Fruit fly (Drosophila melanogaster) Kc167 (cell line): Measurements from ENCODE around the gene Sfxn2.

ENCODE experiments used
- Myc ChIP-seq: fragments of >200 bp; optimal IDR thresholded peaks from 2 replicates; lab custom pipeline; 2017; ENCODE audit warnings: missing external identifiers
- Sin3A ChIP-seq: fragments of >200 bp; optimal IDR thresholded peaks from 2 replicates; lab custom pipeline; 2018; ENCODE audit warnings: missing external identifiers
- h ChIP-seq: fragments of >200 bp; optimal IDR thresholded peaks from 3 replicates; lab custom pipeline; 2018; ENCODE audit warnings: missing external identifiers
- insv ChIP-seq: fragments of >200 bp; optimal IDR thresholded peaks from 3 replicates; lab custom pipeline; 2018; ENCODE audit warnings: missing external identifiers
- psq ChIP-seq: fragments of >200 bp; optimal IDR thresholded peaks from 2 replicates; lab custom pipeline; 2017; ENCODE audit warnings: missing external identifiers
- ttk ChIP-seq: sonication (Bioruptor generic); optimal IDR thresholded peaks from 2 replicates; lab custom pipeline; 2017; ENCODE audit warnings: missing external identifiers

Gene Sfxn2

DNA sequence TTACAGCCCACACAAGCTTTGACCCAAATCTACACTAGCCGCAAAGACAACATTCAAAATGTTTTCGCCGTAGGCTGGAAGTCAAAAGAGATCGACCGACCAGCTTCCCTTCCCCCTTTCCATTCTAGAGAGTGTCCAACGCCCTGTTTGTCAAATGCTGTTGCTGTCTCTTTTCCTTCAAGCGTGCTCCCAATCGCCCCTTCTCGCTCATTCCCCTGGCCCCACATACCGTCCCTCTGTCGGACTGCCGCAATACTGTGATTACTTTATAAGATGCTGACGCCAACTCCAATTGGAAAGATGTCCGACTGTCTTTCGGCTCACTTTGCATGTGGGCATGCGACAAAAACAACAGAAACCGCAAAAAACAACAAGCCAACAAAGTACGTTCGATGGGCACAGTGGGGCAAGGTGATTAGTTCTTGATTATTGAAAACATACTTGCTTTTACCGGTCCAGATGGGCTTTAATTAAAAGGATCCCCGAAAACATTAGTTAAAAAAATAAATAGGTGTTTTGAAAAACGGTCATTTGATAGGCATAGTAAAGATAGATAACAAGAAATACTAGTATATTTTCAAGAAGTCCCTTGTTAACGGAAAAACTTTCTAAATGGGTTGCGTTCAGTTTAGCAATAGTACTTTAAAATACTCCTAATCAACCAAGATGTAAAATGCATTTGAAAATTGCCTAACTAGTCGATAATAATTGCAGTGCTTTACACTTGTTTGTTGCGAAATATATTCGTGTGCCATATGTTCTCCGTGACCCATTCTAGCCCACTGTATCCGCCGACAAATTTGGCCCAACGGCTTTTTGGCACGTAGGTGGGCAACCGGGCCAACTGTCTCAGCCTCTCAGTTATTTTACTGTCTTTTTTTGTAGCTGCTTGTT is 17.1 kb downstream of the Sfxn2 start:
- TF ChIP-seq insv (no peak), Myc (lab: Kevin White, UChicago) (no peak), ttk (lab: Kevin White, UChicago) (no peak), h (lab: Kevin White, UChicago) (no peak), psq (lab: Kevin White, UChicago) (no peak), Sin3A (lab: Kevin White, UChicago) (no peak)

DNA sequence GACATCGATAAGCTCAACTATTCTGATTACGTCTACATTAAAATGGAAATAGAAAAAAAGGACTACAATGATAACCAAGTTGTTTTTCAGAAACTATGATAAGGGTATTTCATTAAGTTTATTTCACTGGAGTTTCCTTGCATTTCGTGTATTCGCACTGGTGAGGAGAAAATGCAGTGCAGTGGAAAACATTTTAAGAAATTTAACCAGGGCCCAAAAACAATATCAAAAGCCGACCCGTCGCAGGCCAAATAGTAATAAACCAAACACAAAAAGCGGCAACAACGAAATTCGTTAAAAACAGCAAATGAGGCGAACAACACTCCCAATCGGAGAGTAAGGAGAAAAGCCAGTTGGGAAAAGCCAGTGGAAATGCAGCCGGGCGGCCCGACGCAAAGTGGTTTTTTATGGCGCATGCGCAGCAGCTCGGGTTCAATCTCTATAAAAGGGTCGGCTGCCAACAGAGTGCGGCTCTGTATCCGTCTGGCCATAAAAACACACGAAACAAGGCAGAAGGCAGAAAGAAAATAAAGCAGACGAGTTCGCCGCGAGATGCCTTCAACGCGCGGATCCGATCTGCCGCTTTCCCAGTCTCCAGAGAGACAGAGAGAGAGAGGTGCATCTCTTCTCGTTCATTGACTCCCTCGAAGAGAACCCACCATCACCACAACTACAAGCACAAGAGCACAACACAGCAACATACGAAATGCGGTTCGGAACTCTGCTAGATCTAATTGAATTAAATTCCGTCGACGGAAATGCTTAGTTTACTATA is 18.1 kb downstream of the Sfxn2 start:
- TF ChIP-seq Sin3A (lab: Kevin White, UChicago) = no peak
- TF ChIP-seq psq (lab: Kevin White, UChicago) = no peak
- TF ChIP-seq ttk (lab: Kevin White, UChicago) = no peak
- no peak for TF ChIP-seq Myc (lab: Kevin White, UChicago)
- no peak for TF ChIP-seq h (lab: Kevin White, UChicago)
- TF ChIP-seq insv = no peak

dm6 chr3L:19083126-19083525 is 20.2 kb downstream of the Sfxn2 start:
- TF ChIP-seq Myc (lab: Kevin White, UChicago) (no peak), h (lab: Kevin White, UChicago) (no peak), insv (no peak), ttk (lab: Kevin White, UChicago) (no peak), psq (lab: Kevin White, UChicago) (no peak), Sin3A (lab: Kevin White, UChicago) (no peak)

DNA sequence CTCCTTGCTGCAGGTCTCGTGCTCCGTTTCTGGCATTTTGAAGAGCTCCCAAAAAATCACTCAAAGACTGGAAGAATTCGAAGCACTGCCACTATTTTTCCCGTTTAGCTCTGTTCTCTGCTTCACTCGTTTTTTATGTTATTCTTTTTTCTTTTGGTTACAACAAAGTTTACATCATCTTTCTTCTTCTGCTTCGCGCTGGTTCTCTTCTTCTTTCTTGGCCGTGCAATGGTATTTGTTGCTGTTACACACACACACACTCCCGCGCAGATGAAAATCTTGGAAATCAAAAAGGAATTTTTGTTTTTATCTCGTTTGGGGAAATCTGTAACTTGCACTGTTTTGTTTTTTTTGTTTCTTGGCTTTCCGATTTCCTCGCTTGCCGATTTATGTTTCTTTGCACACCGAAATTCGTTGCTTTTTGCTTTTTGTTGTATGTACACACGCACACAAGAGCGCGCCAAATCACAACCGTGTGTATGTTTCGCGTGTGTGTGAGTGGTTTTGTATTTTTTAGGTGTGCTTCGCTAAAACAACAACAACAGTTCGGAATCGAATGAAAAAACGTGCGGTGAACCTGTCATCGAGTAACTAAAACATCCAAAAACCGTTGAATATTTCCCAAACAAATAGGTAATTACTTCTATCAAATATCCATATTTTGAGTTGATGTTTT is 22.9 kb downstream of the Sfxn2 start:
- TF ChIP-seq ttk (lab: Kevin White, UChicago) = no peak
- no peak for TF ChIP-seq insv
- no peak for TF ChIP-seq Myc (lab: Kevin White, UChicago)
- no peak for TF ChIP-seq Sin3A (lab: Kevin White, UChicago)
- TF ChIP-seq psq (lab: Kevin White, UChicago) = no peak
- no peak for TF ChIP-seq h (lab: Kevin White, UChicago)

DNA sequence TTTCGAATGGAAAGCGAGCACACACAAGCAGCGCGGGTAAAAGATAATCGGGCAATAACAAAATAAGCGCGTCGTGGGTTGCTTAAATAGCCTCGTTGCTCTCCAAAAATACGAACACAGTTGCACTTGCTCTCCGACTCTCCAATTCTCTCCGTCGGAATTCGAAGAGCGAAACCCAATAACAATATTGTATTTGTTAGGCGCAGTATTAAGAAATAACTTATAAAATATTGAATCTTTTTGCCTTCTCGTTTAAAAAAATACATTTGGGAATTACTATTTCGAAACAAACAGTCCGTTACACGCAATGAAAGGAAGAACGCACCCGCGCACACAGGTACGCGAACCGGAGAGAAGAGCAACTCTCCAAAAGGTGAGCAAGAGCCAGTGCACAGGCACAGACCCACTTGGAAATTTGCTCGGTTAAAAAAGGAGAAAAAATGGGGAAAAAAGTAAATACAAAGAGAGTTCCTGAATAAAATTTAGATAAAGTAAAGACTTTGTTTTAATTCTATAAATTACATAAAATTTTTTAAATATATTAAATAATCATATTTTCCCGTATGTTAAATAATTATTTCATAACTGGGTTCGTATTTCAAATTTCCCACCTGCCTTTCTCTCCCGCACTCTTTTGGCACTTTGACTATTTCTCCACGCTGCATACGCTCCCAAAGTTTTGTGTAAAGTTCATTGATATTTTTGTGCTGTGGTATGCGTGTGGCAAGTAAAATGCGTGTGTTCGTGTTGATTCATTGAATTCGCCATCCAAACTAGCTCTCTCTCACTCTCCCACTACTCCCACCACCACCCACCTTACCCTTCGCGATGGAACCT is 23.6 kb downstream of the Sfxn2 start, which contains the start of gene Mkp3:
Gene Mkp3 (minus strand): TSS at position 63 of the 837 bp plus-strand sequence.
- TF ChIP-seq psq (lab: Kevin White, UChicago) (no peak), h (lab: Kevin White, UChicago) (no peak), ttk (lab: Kevin White, UChicago) (no peak), insv (no peak), Sin3A (lab: Kevin White, UChicago) (no peak), Myc (lab: Kevin White, UChicago) (no peak)

DNA sequence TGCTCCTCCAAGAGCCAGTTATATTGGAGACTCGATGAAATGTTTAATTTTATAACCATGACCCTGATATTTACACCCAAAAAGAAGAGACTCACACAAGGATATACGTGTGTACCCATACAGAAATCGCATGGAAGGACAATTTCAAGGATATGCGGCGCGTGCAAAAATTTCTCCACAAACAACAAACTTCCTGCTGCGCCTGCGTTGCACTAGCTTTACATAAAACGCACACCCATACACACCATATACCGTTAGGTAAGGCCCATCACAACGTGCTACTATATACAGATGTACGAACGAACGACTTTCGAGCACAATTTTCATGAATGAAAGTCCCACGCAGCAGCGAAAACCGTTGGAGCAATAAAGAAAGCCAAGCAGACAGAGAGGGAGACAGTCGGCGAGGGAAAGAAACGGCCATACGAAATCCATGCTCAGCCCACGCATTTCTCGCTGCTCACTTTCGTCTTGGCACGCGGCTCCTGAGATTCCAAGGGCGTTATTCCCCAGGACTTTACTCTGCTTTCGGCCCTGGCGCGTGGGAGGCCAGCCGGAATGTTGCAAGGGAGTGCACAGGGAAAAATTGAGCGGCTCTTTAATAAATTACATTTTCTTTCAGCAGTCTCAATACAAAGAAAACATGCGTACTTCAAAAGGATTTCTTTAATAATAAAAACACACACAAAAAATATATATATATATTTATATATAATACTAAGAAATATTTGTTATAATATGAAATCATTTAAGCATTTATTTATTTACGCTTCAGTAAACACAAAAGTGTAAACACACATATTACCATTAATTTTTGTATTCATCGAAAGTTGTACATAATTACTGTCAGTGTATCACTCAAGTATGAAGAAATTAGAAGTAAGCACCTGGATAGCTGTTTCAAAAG is 24.7 kb downstream of the Sfxn2 start:
- TF ChIP-seq ttk (lab: Kevin White, UChicago) = no peak
- no peak for TF ChIP-seq h (lab: Kevin White, UChicago)
- TF ChIP-seq Sin3A (lab: Kevin White, UChicago) = no peak
- TF ChIP-seq insv = no peak
- TF ChIP-seq psq (lab: Kevin White, UChicago) = no peak
- no peak for TF ChIP-seq Myc (lab: Kevin White, UChicago)

DNA sequence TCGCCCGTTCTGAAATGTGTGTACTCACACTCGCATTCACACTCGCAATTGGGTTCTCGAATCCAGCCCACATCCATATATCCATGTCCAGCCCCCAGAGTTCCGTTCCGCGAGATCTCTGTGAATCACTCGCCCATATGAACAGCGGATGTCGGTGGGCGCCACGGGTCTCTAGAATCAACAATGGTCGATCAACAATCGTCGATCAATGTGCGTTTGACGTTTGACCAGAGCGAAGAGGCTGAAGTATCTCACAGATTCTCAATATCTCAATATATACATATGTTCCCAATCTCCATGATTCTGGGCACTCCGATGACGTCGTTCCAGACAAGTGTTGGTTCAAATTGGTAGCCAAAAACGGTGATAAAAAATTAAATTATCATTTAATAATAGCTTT is 26.2 kb downstream of the Sfxn2 start:
- TF ChIP-seq insv (no peak), psq (lab: Kevin White, UChicago) (no peak), Sin3A (lab: Kevin White, UChicago) (no peak), ttk (lab: Kevin White, UChicago) (no peak), Myc (lab: Kevin White, UChicago) (no peak), h (lab: Kevin White, UChicago) (no peak)

DNA sequence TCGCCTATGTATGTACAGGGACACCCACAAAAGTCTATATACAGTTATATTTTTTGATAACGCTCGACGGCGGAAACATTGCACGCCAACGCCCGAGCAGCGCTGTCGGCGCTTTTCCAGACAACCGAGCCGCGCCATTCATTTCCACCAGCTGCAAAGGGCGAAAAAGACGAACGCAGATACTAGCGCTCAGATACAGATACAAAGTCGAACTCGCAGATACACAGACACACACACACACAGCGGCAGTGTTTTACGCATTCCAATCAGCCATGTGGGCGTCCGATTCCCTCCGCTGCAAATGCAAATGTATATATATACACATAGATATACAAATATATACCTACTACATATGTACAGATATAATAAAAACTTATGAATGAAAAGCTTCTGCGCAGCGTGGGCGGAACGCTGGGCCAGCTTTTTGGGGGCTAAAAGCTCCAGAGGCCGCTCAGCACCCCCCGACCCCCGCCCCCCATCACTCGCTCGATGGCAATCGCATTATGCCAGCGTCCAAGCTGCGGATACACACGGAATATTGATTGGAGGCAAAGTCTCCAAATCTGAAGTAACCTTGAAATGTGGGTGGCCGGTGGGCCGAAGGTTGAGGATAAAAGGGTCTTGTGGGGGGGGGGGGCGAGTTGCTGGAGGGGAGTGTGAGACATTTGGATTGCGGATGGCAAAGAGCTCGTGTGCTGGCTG is 28.6 kb downstream of the Sfxn2 start:
- no peak for TF ChIP-seq insv
- TF ChIP-seq h (lab: Kevin White, UChicago) = no peak
- TF ChIP-seq ttk (lab: Kevin White, UChicago) = no peak
- no peak for TF ChIP-seq psq (lab: Kevin White, UChicago)
- no peak for TF ChIP-seq Sin3A (lab: Kevin White, UChicago)
- no peak for TF ChIP-seq Myc (lab: Kevin White, UChicago)
